Fruit fly (Drosophila melanogaster): ENCODE data around the gene RpL26.

Gene RpL26

dm6 chr3L:18904772-18905601 is 6.3 kb downstream of the RpL26 start, which contains the start of the genes CSN1b and Prp6:
TSS of gene CSN1b (minus strand) at chr3L:18904930.
TSS of gene Prp6 (plus strand) at chr3L:18905372.
- no peak for TF ChIP-seq Myc (optimal IDR thresholded peaks at IDR 0.05)
- TF ChIP-seq h (optimal IDR thresholded peaks at IDR 0.05), result no peak
- TF ChIP-seq insv (optimal IDR thresholded peaks at IDR 0.05), result no peak
- TF ChIP-seq ttk (optimal IDR thresholded peaks at IDR 0.05), result no peak
- TF ChIP-seq Sin3A (optimal IDR thresholded peaks at IDR 0.05), result no peak
- TF ChIP-seq psq (optimal IDR thresholded peaks at IDR 0.05), result no peak

DNA sequence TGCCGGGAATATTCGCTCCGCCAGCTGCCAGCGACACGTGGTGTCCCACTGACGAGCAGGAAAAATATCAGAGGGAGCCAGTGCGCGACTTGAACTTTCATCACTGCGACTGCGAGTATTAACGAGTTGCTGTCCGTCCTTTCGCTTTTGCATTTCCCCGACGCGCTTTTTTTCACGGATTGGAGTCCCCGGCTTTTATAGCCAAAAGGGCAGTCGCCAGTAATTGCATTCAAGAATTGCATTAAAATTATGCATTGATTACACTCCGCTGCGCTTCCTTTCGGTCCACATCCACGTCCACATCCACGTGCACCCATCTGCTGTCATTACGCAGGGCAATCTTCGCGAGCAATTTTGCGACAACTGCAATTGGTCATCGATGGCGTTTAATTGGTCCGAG is 12.4 kb downstream of the RpL26 start, which contains the start of gene Ir75d:
Gene Ir75d (minus strand): TSS at position 101 of the 400 bp plus-strand sequence.
- no peak for TF ChIP-seq psq (optimal IDR thresholded peaks at IDR 0.05)
- no peak for TF ChIP-seq Sin3A (optimal IDR thresholded peaks at IDR 0.05)
- no peak for TF ChIP-seq ttk (optimal IDR thresholded peaks at IDR 0.05)
- TF ChIP-seq Myc (optimal IDR thresholded peaks at IDR 0.05), result no peak
- no peak for TF ChIP-seq insv (optimal IDR thresholded peaks at IDR 0.05)
- TF ChIP-seq h (optimal IDR thresholded peaks at IDR 0.05), result no peak

DNA sequence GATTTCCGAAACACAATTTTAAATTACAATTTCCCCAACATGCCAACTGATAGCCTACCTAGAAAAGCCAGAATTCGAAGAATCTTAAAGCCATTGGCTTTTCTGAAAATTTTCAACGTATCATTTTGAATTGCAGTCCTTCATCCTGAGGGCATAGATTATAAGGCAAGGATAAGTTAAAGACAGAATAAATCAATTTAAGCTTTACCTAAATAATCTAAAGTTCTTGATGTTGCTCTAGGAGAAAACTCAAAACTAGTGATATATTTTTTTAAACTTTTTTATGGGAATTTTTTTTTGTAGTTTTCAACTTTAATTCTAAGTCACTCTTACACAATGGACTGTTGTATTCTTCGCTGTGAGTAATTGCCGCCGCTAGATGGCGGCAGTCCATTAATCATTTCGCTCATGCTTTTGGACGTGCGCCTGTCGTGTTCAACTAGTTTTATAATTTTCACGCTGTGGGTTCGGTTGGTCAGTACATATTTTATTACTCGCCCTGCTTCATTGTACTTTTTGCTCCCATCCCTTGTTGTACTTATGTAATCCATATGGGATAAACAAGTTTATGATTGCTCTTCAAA is 15.5 kb downstream of the RpL26 start, which contains the start of gene COX6AL2:
Gene COX6AL2 (minus strand): TSS at position 51 of the 584 bp plus-strand sequence.
- TF ChIP-seq psq (optimal IDR thresholded peaks at IDR 0.05), result no peak
- no peak for TF ChIP-seq Sin3A (optimal IDR thresholded peaks at IDR 0.05)
- TF ChIP-seq h (optimal IDR thresholded peaks at IDR 0.05), result no peak
- no peak for TF ChIP-seq ttk (optimal IDR thresholded peaks at IDR 0.05)
- TF ChIP-seq Myc (optimal IDR thresholded peaks at IDR 0.05), result no peak
- TF ChIP-seq insv (optimal IDR thresholded peaks at IDR 0.05), result no peak

- TF ChIP-seq ttk (optimal IDR thresholded peaks at IDR 0.05) (no peak), Sin3A (optimal IDR thresholded peaks at IDR 0.05) (no peak), psq (optimal IDR thresholded peaks at IDR 0.05) (no peak)
These were observed 17.8 kb downstream of the RpL26 start for dm6 chr3L:18916466-18916865.

dm6 chr3L:18917281-18917680 is 18.6 kb downstream of the RpL26 start, which contains the start of gene CG6839:
TSS of gene CG6839 (plus strand) at chr3L:18917581.
- TF ChIP-seq insv (optimal IDR thresholded peaks at IDR 0.05) (no peak), Myc (optimal IDR thresholded peaks at IDR 0.05) (no peak), psq (optimal IDR thresholded peaks at IDR 0.05) (no peak), ttk (optimal IDR thresholded peaks at IDR 0.05) (no peak), h (optimal IDR thresholded peaks at IDR 0.05) (no peak)

DNA sequence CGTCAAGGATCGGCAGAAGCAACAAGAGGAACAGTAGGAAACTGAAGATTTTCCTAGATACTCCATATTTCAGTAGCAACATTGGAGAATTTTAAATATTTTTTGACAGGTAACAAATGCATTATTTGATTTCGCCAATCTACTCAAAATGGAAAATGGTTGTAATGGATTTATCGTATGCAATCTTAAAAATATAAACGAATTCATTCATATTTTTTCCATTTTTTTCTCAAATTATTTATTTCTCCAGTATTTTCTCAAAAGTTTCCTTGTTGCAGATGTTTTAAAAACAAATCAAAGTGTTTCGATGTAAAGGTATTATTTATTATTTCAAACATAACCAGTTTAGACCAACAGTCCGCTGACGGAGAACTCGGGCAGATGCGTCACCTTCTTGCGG is 21.5 kb downstream of the RpL26 start, which contains the start of gene CG18223:
Gene CG18223 (minus strand): TSS at position 101 of the 400 bp plus-strand sequence.
- TF ChIP-seq psq (optimal IDR thresholded peaks at IDR 0.05) (no peak), Sin3A (optimal IDR thresholded peaks at IDR 0.05) (no peak), ttk (optimal IDR thresholded peaks at IDR 0.05) (no peak), h (optimal IDR thresholded peaks at IDR 0.05) (no peak), Myc (optimal IDR thresholded peaks at IDR 0.05) (no peak), insv (optimal IDR thresholded peaks at IDR 0.05) (no peak)

- TF ChIP-seq insv (optimal IDR thresholded peaks at IDR 0.05) (no peak), psq (optimal IDR thresholded peaks at IDR 0.05) (no peak), Sin3A (optimal IDR thresholded peaks at IDR 0.05) (no peak), h (optimal IDR thresholded peaks at IDR 0.05) (no peak), ttk (optimal IDR thresholded peaks at IDR 0.05) (no peak), Myc (optimal IDR thresholded peaks at IDR 0.05) (no peak)
These were observed 23.4 kb downstream of the RpL26 start, which contains the start of gene CG3819 for dm6 chr3L:18922086-18922485. TSS of gene CG3819 (minus strand) at chr3L:18922108.

dm6 chr3L:18924790-18925189 is 26.1 kb downstream of the RpL26 start, which contains the start of gene CG43049:
TSS of gene CG43049 (plus strand) at chr3L:18925090.
- TF ChIP-seq psq (optimal IDR thresholded peaks at IDR 0.05) (no peak), Myc (optimal IDR thresholded peaks at IDR 0.05) (no peak), ttk (optimal IDR thresholded peaks at IDR 0.05) (no peak), Sin3A (optimal IDR thresholded peaks at IDR 0.05) (no peak), h (optimal IDR thresholded peaks at IDR 0.05) (no peak), insv (optimal IDR thresholded peaks at IDR 0.05) (no peak)

DNA sequence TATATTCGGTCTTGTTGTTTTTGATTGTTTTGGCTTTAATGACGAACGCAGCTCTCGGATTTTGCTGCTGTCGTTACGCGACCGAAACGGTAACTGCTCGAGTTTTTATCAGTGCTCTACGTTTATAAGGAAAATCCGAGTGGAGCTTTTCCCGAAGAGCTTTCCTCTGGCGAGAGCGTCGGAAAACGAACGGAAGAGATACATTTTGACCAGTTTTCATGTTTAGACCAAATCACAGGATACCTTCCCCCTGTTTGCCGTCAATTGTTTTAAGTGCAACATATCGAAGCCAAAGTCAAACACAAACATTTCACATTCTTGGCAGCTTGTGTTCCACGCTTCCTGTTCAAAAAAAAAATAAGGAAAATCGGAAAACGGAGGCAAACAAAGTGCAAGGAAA is 47.3 kb downstream of the RpL26 start, which contains the start of gene CG32204:
Gene CG32204 (minus strand): TSS at position 101 of the 400 bp plus-strand sequence.
- no peak for TF ChIP-seq h (optimal IDR thresholded peaks at IDR 0.05)
- TF ChIP-seq Sin3A (optimal IDR thresholded peaks at IDR 0.05), result no peak
- no peak for TF ChIP-seq ttk (optimal IDR thresholded peaks at IDR 0.05)
- TF ChIP-seq psq (optimal IDR thresholded peaks at IDR 0.05), result no peak
- TF ChIP-seq insv (optimal IDR thresholded peaks at IDR 0.05), result no peak
- TF ChIP-seq Myc (optimal IDR thresholded peaks at IDR 0.05), result no peak

DNA sequence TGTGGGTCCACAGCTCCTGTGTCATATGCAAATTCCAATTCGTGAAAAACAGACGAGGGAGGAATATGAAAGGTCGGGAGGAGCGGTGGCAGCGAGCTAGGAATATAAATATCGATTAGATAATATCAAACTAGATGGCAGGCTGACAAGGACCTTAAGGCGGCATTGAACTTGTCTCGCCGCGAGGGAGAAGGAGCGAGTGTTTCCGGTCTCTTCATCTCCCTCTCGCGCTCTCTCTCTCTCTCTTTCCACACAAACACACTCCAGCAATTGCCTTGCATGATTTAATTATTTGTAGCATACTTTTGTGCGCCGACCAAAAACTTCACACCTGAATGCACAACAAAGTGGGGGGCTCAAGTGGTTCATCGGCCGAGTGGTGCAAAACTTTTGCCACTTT is 48.3 kb downstream of the RpL26 start:
- TF ChIP-seq ttk (optimal IDR thresholded peaks at IDR 0.05) (no peak), Sin3A (optimal IDR thresholded peaks at IDR 0.05) (no peak), Myc (optimal IDR thresholded peaks at IDR 0.05) (no peak), psq (optimal IDR thresholded peaks at IDR 0.05) (no peak), h (optimal IDR thresholded peaks at IDR 0.05) (no peak), insv (optimal IDR thresholded peaks at IDR 0.05) (no peak)

DNA sequence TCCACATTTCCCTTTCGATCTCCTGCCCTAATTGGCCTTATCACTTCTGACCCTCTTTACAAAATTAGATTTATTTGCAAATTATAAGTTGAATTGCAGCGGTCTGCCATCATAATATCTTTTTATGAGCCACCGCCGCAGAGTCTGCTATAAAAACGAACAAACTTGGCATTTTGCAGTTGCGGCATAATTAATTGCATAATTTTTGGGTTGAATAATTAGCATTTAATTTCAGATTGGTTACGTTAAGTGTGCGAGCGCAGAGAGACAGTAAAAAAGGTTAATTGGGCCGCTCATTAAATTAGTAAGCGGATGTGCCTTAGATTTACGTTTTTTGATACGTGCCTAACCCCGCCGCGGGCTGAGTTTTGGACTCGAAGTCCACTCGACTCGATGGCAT is 50.5 kb downstream of the RpL26 start:
- no peak for TF ChIP-seq ttk (optimal IDR thresholded peaks at IDR 0.05)
- TF ChIP-seq insv (optimal IDR thresholded peaks at IDR 0.05), result no peak
